Worm (Caenorhabditis elegans): ENCODE measurements around the gene F16B12.1.

The F16B12.1 gene

DNA sequence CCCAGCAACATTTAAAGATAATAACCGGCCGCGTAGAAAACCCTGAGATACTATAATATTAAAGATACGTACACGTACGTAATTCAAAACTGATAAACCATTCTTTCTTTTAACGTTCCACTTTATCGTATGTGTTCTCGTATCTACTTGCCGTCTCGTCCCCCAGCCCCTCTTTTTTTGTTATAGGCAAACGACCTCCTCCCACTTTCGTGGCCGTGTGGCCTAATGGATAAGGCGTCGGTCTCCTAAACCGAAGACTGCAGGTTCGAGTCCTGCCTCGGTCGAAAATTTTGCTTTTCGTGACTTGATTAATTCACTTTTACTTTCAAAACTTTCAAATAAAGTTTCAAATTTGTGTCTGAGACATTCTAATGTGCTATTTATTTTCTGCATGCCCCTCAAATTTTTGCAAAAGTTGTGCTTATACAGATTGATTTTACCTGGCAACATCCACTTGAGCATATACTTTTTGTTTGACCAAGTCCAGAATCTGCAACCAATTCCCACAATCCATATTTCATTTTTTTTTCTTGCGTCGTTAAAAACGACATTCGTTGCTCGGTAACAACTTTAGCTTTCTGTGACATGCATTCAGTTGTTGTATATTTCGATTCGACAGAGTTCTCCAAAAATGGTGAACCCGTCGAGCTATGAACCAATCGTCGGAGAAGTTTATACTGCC lies 30.3 kb downstream of the F16B12.1 start, which contains the start of gene F28H6.7 (continued):
- TF ChIP-seq tag-97 (GFP tag; IDR thresholded peaks at IDR 0.05) (no peak), nhr-111 (GFP tag; optimal IDR thresholded peaks at IDR 0.05) (peak; percentile 8), nhr-41 (GFP tag; IDR thresholded peaks at IDR 0.05) (0 out of 2 replicates have a peak, but pooled peaks have one; percentile 64), Y105C5A.15 (GFP tag; IDR thresholded peaks at IDR 0.05) (peak; percentile 70; the same call in 1 of the 2 replicates), dmd-6 (GFP tag; IDR thresholded peaks at IDR 0.05) (peak; percentile 43; the same call in 1 of the 2 replicates), dve-1 (tag; optimal IDR thresholded peaks at IDR 0.05; ENCODE audit: insufficient read depth) (no peak), ZK337.2 (GFP tag; IDR thresholded peaks at IDR 0.05) (peak; percentile 60), sdz-12 (GFP tag; optimal IDR thresholded peaks at IDR 0.05) (peak; percentile 43), daf-8 (GFP tag; IDR thresholded peaks at IDR 0.05) (no peak), vab-7 (GFP tag; IDR thresholded peaks at IDR 0.05) (peak; percentile 81)

DNA sequence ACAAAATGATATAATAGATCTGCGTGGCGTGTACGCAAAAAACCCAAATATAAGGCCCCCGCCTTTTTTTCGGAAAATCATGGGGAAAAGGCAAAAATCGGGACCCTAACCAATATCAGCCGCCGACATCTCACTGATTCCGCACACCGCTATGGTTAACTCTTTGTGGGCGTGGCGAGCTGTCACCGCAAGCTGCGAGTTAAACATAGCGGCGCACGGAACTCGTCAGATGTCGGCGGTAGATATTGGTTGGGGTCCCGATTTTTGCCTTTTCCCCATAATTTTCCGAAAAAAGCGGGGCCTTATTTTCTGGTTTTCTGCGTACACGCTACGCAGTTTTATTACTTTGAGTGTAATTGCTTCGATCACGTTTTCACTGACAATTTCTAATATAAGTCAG lies 33.5 kb downstream of the F16B12.1 start:
- TF ChIP-seq ZK546.5 (tag; optimal IDR thresholded peaks at IDR 0.05) (no peak), lin-15B (tag; optimal IDR thresholded peaks at IDR 0.05) (no peak), madf-9 (GFP tag; conservative IDR thresholded peaks at IDR 0.05) (no peak), nhr-237 (tag; optimal IDR thresholded peaks at IDR 0.05) (no peak), set-16 (GFP tag; IDR thresholded peaks at IDR 0.05) (0 out of 2 replicates have a peak, but pooled peaks have one; percentile 10)

DNA sequence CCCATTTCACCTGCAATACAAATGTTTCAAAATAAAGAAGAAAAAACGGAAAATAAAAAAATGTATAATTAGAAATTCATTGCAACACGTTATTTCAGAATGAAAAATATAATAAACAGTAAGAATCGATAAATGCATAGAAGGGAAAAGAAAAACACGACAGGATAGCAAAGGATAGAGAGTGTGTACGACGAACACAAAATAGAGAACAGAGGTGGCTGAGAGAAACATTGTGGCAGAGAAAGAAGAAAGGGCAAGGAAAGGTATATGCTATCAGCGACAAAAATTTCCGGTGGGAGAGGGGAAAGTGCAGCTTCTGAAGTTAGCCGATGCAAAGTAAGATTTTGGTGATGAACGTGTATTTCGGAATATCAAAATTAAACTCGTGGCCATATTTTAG lies 40.6 kb downstream of the F16B12.1 start, which contains the start of gene F28H6.6:
F28H6.6 (minus strand) TSS at position 10 of the 400 bp plus-strand sequence.
- peak; percentile 65 for TF ChIP-seq aha-1 (tag)
- TF ChIP-seq unc-39 (tag; optimal IDR thresholded peaks at IDR 0.05): no peak
- TF ChIP-seq hmg-1.1 (GFP tag; IDR thresholded peaks at IDR 0.05): no peak
- no peak for TF ChIP-seq unc-130 (GFP tag; optimal IDR thresholded peaks at IDR 0.05)
- TF ChIP-seq mes-2 (tag; optimal IDR thresholded peaks at IDR 0.05; ENCODE audit: poor library complexity, severe bottlenecking): peak; percentile 32
- no peak for TF ChIP-seq nhr-41 (GFP tag; IDR thresholded peaks at IDR 0.05)
- peak; percentile 57 for TF ChIP-seq nhr-28 (tag; optimal IDR thresholded peaks at IDR 0.05)
- TF ChIP-seq aly-2 (tag; optimal IDR thresholded peaks at IDR 0.05): no peak
- no peak for TF ChIP-seq ZK337.2 (GFP tag; IDR thresholded peaks at IDR 0.05)
- no peak for TF ChIP-seq lin-13 (GFP tag; optimal IDR thresholded peaks at IDR 0.05)
- TF ChIP-seq nhr-76 (tag; optimal IDR thresholded peaks at IDR 0.05): no peak
- TF ChIP-seq F10B5.3 (tag; optimal IDR thresholded peaks at IDR 0.05): no peak
- no peak for TF ChIP-seq lin-38 (GFP tag; IDR thresholded peaks at IDR 0.05)
- no peak for TF ChIP-seq ceh-28 (tag; optimal IDR thresholded peaks at IDR 0.05)
- TF ChIP-seq F26F4.8 (GFP tag; conservative IDR thresholded peaks at IDR 0.05): no peak
- TF ChIP-seq mdt-29 (GFP tag; IDR thresholded peaks at IDR 0.05): 0 out of 2 replicates have a peak, but pooled peaks have one; percentile 21
- no peak for TF ChIP-seq egl-27 (tag; optimal IDR thresholded peaks at IDR 0.05)
- no peak for TF ChIP-seq daf-16 (GFP tag; optimal IDR thresholded peaks at IDR 0.05)
- TF ChIP-seq daf-16 (tag; optimal IDR thresholded peaks at IDR 0.05): peak; percentile 55
- no peak for TF ChIP-seq zip-11 (GFP tag; IDR thresholded peaks at IDR 0.05)
- no peak for TF ChIP-seq dmd-8 (GFP tag; IDR thresholded peaks at IDR 0.05)
- no peak for TF ChIP-seq Y105C5A.15 (GFP tag; IDR thresholded peaks at IDR 0.05)
- no peak for TF ChIP-seq unc-62 (GFP tag; optimal IDR thresholded peaks at IDR 0.05 in 1 of 2)
- no peak for TF ChIP-seq unc-62 (tag; optimal IDR thresholded peaks at IDR 0.05)
- TF ChIP-seq nhr-111 (GFP tag; optimal IDR thresholded peaks at IDR 0.05): no peak
- TF ChIP-seq tra-1 (GFP tag; IDR thresholded peaks at IDR 0.05): no peak
- TF ChIP-seq ztf-11 (tag; optimal IDR thresholded peaks at IDR 0.05): no peak
- TF ChIP-seq dve-1 (tag; optimal IDR thresholded peaks at IDR 0.05; ENCODE audit: insufficient read depth): peak; percentile 5
- no peak for TF ChIP-seq mxl-3 (GFP tag; optimal IDR thresholded peaks at IDR 0.05)
- TF ChIP-seq rbr-2 (tag; optimal IDR thresholded peaks at IDR 0.05): no peak

All from whole organism, L4 larva.